Worm (Caenorhabditis elegans) whole organism, L4 larva: ENCODE measurements around the gene C56A3.8.

ENCODE experiments used
- aly-2 ChIP-seq: sonication (generic microtip); optimal IDR thresholded peaks from 2 replicates; lab custom pipeline; 2018; ENCODE audit warnings: missing biosample characterization, missing genetic modification characterization
- ceh-44 ChIP-seq: fragments of 200-800 bp; sonication (Bioruptor generic); IDR thresholded peaks from 2 replicates; pipeline ENCODE4 v1.3.6; 2022; ENCODE audit warnings: missing genetic modification reagents, missing genetic modification characterization, missing compliant biosample characterization
- ces-1 ChIP-seq: fragments of 150-350 bp; sonication (generic microtip); optimal IDR thresholded peaks from 4 replicates; lab custom pipeline; 2014; ENCODE audit warnings: missing biosample characterization, missing genetic modification reagents, missing genetic modification characterization
- egl-43 ChIP-seq: fragments of 200-800 bp; sonication (Bioruptor generic); IDR thresholded peaks from 2 replicates; pipeline ENCODE4 v1.3.6; 2022; ENCODE audit warnings: missing genetic modification reagents, missing genetic modification characterization, missing compliant biosample characterization
- hlh-30 ChIP-seq: sonication (generic microtip); optimal IDR thresholded peaks from 2 replicates; lab custom pipeline; 2017; ENCODE audit warnings: antibody characterized with exemption, mild to moderate bottlenecking, missing genetic modification characterization, missing compliant biosample characterization; ENCODE audit not compliant: insufficient read depth
- jun-1 ChIP-seq: fragments of 150-350 bp; optimal IDR thresholded peaks from 2 replicates; lab custom pipeline; 2014; ENCODE audit warnings: missing biosample characterization, missing genetic modification reagents, missing genetic modification characterization
- lin-1 ChIP-seq: fragments of 200-800 bp; sonication (Bioruptor generic); IDR thresholded peaks from 2 replicates; pipeline ENCODE4 v1.3.6; 2022; ENCODE audit warnings: missing genetic modification reagents, missing genetic modification characterization, missing compliant biosample characterization
- mdl-1 ChIP-seq, 2 experiments: fragments of 150-350 bp in 1 of 2; sonication (generic microtip) in 1 of 2; optimal IDR thresholded peaks; 2 replicates each; lab custom pipeline; 2014 to 2017; ENCODE audit warnings: missing biosample characterization in 2 of 2, missing genetic modification characterization in 2 of 2
- nhr-237 ChIP-seq: sonication (generic microtip); optimal IDR thresholded peaks from 2 replicates; lab custom pipeline; 2017; ENCODE audit warnings: missing biosample characterization, missing genetic modification characterization
- unc-62 ChIP-seq, 3 experiments: fragments of 150-350 bp in 1 of 3; sonication (generic microtip); optimal IDR thresholded peaks in 2 of 3; peaks in 1 of 3; 1 replicate in 1 of 3; 2 replicates in 2 of 3; lab custom pipeline; 2014 to 2017; ENCODE audit warnings: missing biosample characterization in 3 of 3, missing genetic modification characterization in 3 of 3, missing genetic modification reagents in 3 of 3, missing genotype in 1 of 3

DNA sequence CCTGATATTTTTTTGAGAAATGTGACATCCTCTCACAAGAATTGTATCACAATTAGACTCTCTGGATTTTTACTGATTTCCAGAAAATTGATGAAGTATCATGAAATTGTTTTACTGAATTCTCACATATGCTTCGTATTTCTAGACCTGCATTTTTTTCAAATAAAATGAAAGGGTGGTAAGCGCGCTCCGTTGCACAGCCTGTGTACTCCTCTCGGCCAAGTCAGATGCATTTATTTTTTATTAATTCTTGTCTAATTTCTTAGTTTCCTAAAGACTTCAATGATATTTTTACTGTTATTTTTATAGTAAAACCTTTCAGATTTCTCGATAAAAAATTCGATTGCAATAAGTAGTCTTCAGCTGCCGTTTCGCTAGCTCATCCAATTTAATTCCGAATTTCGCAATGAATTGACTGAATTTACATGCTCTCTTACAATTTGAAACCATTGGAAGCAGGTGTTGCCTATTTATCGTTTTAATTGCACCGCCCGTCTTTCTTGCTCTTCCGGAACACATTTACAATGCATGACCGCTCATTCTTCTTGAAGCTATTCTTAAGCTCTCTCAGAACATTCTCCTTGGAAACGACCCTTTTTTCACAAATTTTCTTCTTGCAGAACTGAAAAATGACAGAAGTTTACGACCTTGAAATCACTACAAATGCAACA, 31.6 kb downstream of the C56A3.8 start, which contains the start of gene tbcb-1:
- TF ChIP-seq ceh-44 (GFP tag; lab: Robert Waterston, UW) (no peak), ces-1 (GFP tag; lab: Kevin White, UChicago) (no peak), aly-2 (tag; lab: Kevin White, UChicago) (no peak), lin-1 (GFP tag; lab: Robert Waterston, UW) (no peak), jun-1 (tag; lab: Kevin White, UChicago) (no peak), hlh-30 (no peak), mdl-1 (tag; optimal IDR thresholded peaks at IDR 0.05; lab: Kevin White, UChicago) (no peak), egl-43 (GFP tag; lab: Robert Waterston, UW) (no peak), unc-62 (GFP tag; optimal IDR thresholded peaks at IDR 0.05 in 1 of 2; lab: Kevin White, UChicago) (peak in 1 of 2 experiments; percentile 53), unc-62 (tag; optimal IDR thresholded peaks at IDR 0.05; lab: Kevin White, UChicago) (no peak), nhr-237 (tag; lab: Kevin White, UChicago) (no peak)
